Fruit fly (Drosophila melanogaster) whole organism, wandering third instar larva: ENCODE data around the gene CG44006.

Experiments used
- Abd-B ChIP-seq: fragments of >200 bp; optimal IDR thresholded peaks from 2 replicates; lab custom pipeline; 2017; ENCODE audit warnings: missing biosample characterization, missing genetic modification characterization
- CG32264 ChIP-seq: fragments of 200-800 bp; sonication (Bioruptor generic); optimal IDR thresholded peaks from 2 replicates; lab custom pipeline; 2016; ENCODE audit warnings: missing biosample characterization, missing genetic modification characterization
- CG9705 ChIP-seq: fragments of 200-800 bp; sonication (Bioruptor generic); optimal IDR thresholded peaks from 2 replicates; lab custom pipeline; 2018; ENCODE audit warnings: missing biosample characterization, mild to moderate bottlenecking, missing genetic modification characterization
- CrebA ChIP-seq: fragments of 200-800 bp; sonication (Bioruptor generic); optimal IDR thresholded peaks from 2 replicates; lab custom pipeline; 2016; ENCODE audit warnings: missing biosample characterization, mild to moderate bottlenecking, missing genetic modification characterization, borderline replicate concordance
- Dfd ChIP-seq: fragments of >200 bp; optimal IDR thresholded peaks from 2 replicates; lab custom pipeline; 2017; ENCODE audit warnings: missing biosample characterization, missing genetic modification characterization
- Dif ChIP-seq: fragments of 200-275, 200-300 bp; sonication (Bioruptor generic); optimal IDR thresholded peaks from 2 replicates; lab custom pipeline; 2018; ENCODE audit warnings: missing biosample characterization, missing genetic modification characterization; ENCODE audit not compliant: partially characterized antibody
- GATAd ChIP-seq: sonication (Bioruptor generic); optimal IDR thresholded peaks from 2 replicates; lab custom pipeline; 2016; ENCODE audit warnings: missing biosample characterization, missing genetic modification characterization
- HLH106 ChIP-seq: fragments of 200-800 bp; optimal IDR thresholded peaks from 3 replicates; lab custom pipeline; 2019; ENCODE audit warnings: missing biosample characterization, mild to moderate bottlenecking, missing genetic modification characterization, moderate library complexity
- Hnf4 ChIP-seq: fragments of 200-800 bp; sonication (Bioruptor generic); optimal IDR thresholded peaks from 2 replicates; lab custom pipeline; 2016; ENCODE audit warnings: missing biosample characterization, mild to moderate bottlenecking, missing genetic modification characterization
- Hr78 ChIP-seq: fragments of >200 bp; optimal IDR thresholded peaks from 2 replicates; lab custom pipeline; 2017; ENCODE audit warnings: missing biosample characterization, missing genetic modification characterization
- Hr83 ChIP-seq: fragments of 200-300 bp; sonication (Bioruptor generic); optimal IDR thresholded peaks from 2 replicates; lab custom pipeline; 2016; ENCODE audit warnings: missing biosample characterization, mild to moderate bottlenecking, missing genetic modification characterization, moderate library complexity; ENCODE audit not compliant: poor library complexity, severe bottlenecking
- Jra ChIP-seq: sonication (Bioruptor generic); optimal IDR thresholded peaks from 2 replicates; lab custom pipeline; 2016; ENCODE audit warnings: missing biosample characterization, missing genetic modification characterization
- Mio ChIP-seq: sonication (Bioruptor generic); optimal IDR thresholded peaks from 2 replicates; lab custom pipeline; 2016; ENCODE audit warnings: missing biosample characterization, missing genetic modification characterization
- Myc ChIP-seq: fragments of >200 bp; optimal IDR thresholded peaks from 2 replicates; lab custom pipeline; 2017
- N ChIP-seq: fragments of >200 bp; optimal IDR thresholded peaks from 2 replicates; lab custom pipeline; 2018; ENCODE audit warnings: missing biosample characterization, missing external identifiers, missing genetic modification characterization
- OdsH ChIP-seq: fragments of 200-800 bp; sonication (Bioruptor generic); optimal IDR thresholded peaks from 2 replicates; lab custom pipeline; 2016; ENCODE audit warnings: missing biosample characterization, mild to moderate bottlenecking, missing genetic modification characterization
- Rel ChIP-seq, 2 experiments: fragments of 200-800 bp; sonication (Bioruptor generic) in 1 of 2; optimal IDR thresholded peaks; 2 replicates in 1 of 2; 3 replicates in 1 of 2; lab custom pipeline; 2016 to 2019; ENCODE audit warnings: mild to moderate bottlenecking in 2 of 2, missing biosample characterization in 2 of 2, missing genetic modification characterization in 2 of 2, moderate library complexity in 1 of 2
- Sp1 ChIP-seq: fragments of 200-800 bp; sonication (Bioruptor generic); optimal IDR thresholded peaks from 3 replicates; lab custom pipeline; 2019; ENCODE audit warnings: missing biosample characterization, mild to moderate bottlenecking, missing genetic modification characterization, moderate library complexity
- Vsx2 ChIP-seq: fragments of 200-300, 225-300 bp; sonication (Bioruptor generic); optimal IDR thresholded peaks from 2 replicates; lab custom pipeline; 2018; ENCODE audit warnings: missing biosample characterization, missing genetic modification characterization; ENCODE audit not compliant: partially characterized antibody
- br ChIP-seq: fragments of 200-800 bp; sonication (Bioruptor generic); optimal IDR thresholded peaks from 2 replicates; lab custom pipeline; 2016; ENCODE audit warnings: missing biosample characterization, missing genetic modification characterization
- brk ChIP-seq: fragments of 200-800 bp; sonication (Bioruptor generic); optimal IDR thresholded peaks from 2 replicates; lab custom pipeline; 2016; ENCODE audit warnings: missing biosample characterization, mild to moderate bottlenecking, missing genetic modification characterization
- dl ChIP-seq, 2 experiments: fragments of 175-275, 200-275 bp in 1 of 2; fragments of 200-275 bp in 1 of 2; sonication (Bioruptor generic); optimal IDR thresholded peaks; lab custom pipeline; 2018; ENCODE audit warnings: mild to moderate bottlenecking in 2 of 2, missing biosample characterization in 2 of 2, missing genetic modification characterization in 2 of 2, moderate library complexity in 2 of 2; ENCODE audit not compliant: partially characterized antibody in 2 of 2, insufficient read depth in 1 of 2
- dmrt93B ChIP-seq: fragments of 200-800 bp; sonication (Bioruptor generic); optimal IDR thresholded peaks from 2 replicates; lab custom pipeline; 2018; ENCODE audit warnings: missing biosample characterization, mild to moderate bottlenecking, missing genetic modification characterization
- dsf ChIP-seq: sonication (Bioruptor generic); optimal IDR thresholded peaks from 2 replicates; lab custom pipeline; 2016; ENCODE audit warnings: missing biosample characterization, missing genetic modification characterization, borderline replicate concordance
- ey ChIP-seq: fragments of 200-800 bp; sonication (Bioruptor generic); optimal IDR thresholded peaks from 2 replicates; lab custom pipeline; 2016; ENCODE audit warnings: missing biosample characterization, missing genetic modification characterization
- foxo ChIP-seq, 2 experiments: fragments of 200-800 bp; sonication (Bioruptor generic); optimal IDR thresholded peaks; 2 replicates in 1 of 2; 3 replicates in 1 of 2; lab custom pipeline; 2016 to 2017; ENCODE audit warnings: missing biosample characterization in 2 of 2, missing genetic modification characterization in 2 of 2
- fru ChIP-seq: fragments of 200-800 bp; sonication (Bioruptor generic); optimal IDR thresholded peaks from 3 replicates; lab custom pipeline; 2016; ENCODE audit warnings: missing biosample characterization, mild to moderate bottlenecking, missing genetic modification characterization
- h ChIP-seq: fragments of 200-800 bp; sonication (Bioruptor generic); optimal IDR thresholded peaks from 3 replicates; lab custom pipeline; 2016; ENCODE audit warnings: missing biosample characterization, mild to moderate bottlenecking, missing genetic modification characterization
- jim ChIP-seq: fragments of 175-275, 200-325 bp; sonication (Bioruptor generic); optimal IDR thresholded peaks from 2 replicates; lab custom pipeline; 2016; ENCODE audit warnings: missing biosample characterization, mild to moderate bottlenecking, missing genetic modification characterization
- lola ChIP-seq: fragments of >200 bp; optimal IDR thresholded peaks from 2 replicates; lab custom pipeline; 2017; ENCODE audit warnings: missing biosample characterization, missing genetic modification characterization
- pan ChIP-seq: fragments of >200 bp; optimal IDR thresholded peaks from 2 replicates; lab custom pipeline; 2017
- psq ChIP-seq: fragments of 200-800 bp; sonication (Bioruptor generic); optimal IDR thresholded peaks from 3 replicates; lab custom pipeline; 2017; ENCODE audit warnings: missing biosample characterization, mild to moderate bottlenecking, missing genetic modification characterization, moderate library complexity
- rgr ChIP-seq: fragments of 200-800 bp; sonication (Bioruptor generic); optimal IDR thresholded peaks from 3 replicates; lab custom pipeline; 2016; ENCODE audit warnings: missing biosample characterization, mild to moderate bottlenecking, missing genetic modification characterization
- sage ChIP-seq: fragments of 200-800 bp; sonication (Bioruptor generic); optimal IDR thresholded peaks from 2 replicates; lab custom pipeline; 2016; ENCODE audit warnings: missing biosample characterization, mild to moderate bottlenecking, missing genetic modification characterization
- sv ChIP-seq: fragments of 200-800 bp; sonication (Bioruptor generic); optimal IDR thresholded peaks from 3 replicates; lab custom pipeline; 2016; ENCODE audit warnings: missing biosample characterization, missing genetic modification characterization
- tai ChIP-seq: sonication (Bioruptor generic); optimal IDR thresholded peaks from 2 replicates; lab custom pipeline; 2016; ENCODE audit warnings: missing biosample characterization, missing genetic modification characterization
- usp ChIP-seq: fragments of >200 bp; optimal IDR thresholded peaks from 2 replicates; lab custom pipeline; 2017; ENCODE audit warnings: missing biosample characterization, missing genetic modification characterization
- woc ChIP-seq: sonication (Bioruptor generic); optimal IDR thresholded peaks from 2 replicates; lab custom pipeline; 2016; ENCODE audit warnings: missing biosample characterization, mild to moderate bottlenecking, missing genetic modification characterization

Gene CG44006

dm6 chr3L:18030301-18030827, 39.6 kb downstream of the CG44006 start:
- TF ChIP-seq rgr (GFP tag; lab: Kevin White, UChicago), result peak; percentile 3
- TF ChIP-seq N (GFP tag; lab: Kevin White, UChicago), result no peak
- no peak for TF ChIP-seq GATAd (GFP tag; lab: Kevin White, UChicago)

DNA sequence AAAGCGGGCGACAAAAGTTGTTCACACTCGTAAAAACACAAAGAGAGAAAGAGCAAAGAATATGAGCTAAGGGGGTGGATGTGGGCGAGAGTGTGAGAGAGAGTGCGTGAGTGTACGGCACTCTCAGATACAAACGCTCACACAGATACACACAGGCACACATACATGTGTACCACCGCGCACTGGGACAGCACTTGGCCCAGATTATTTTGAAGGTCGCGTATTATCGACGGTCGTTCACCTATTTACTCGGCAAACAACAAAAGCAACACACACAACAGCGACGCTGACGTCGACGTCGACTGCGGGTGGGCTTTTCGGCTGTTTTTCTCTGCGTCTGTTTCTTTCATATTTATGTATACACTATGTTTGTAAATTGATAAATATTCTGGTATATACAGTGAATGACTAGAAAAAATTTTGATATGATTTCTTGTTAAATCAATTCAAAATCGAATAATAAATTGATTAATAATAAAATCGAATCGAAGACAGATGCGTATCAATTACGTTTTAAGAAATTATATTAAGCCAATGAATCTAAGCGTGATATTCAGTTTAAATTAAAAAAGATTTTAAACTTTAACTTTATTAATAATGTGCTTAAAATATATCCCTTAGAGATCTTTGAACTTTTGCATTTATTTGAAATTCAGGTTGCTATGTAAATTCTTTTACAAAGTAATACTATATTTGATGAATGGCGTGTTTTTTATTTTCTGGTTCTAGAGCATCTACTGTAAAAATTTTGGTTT, 40.2 kb downstream of the CG44006 start:
- TF ChIP-seq Sp1 (peak; percentile 18), Jra (GFP tag; lab: Kevin White, UChicago) (peak; percentile 40), rgr (GFP tag; lab: Kevin White, UChicago) (peak; percentile 22), Hnf4 (GFP tag; lab: Kevin White, UChicago) (peak; percentile 40), woc (peak; percentile 68), h (peak; percentile 61), Abd-B (GFP tag; lab: Kevin White, UChicago) (no peak), sage (GFP tag; lab: Kevin White, UChicago) (peak; percentile 65), HLH106 (tag; lab: Kevin White, UChicago) (peak; percentile 72), OdsH (GFP tag; lab: Kevin White, UChicago) (no peak), pan (lab: Kevin White, UChicago) (no peak), dmrt93B (peak; percentile 55), Dif (GFP tag; lab: Kevin White, UChicago) (peak; percentile 95), usp (GFP tag; lab: Kevin White, UChicago) (no peak), jim (GFP tag; lab: Kevin White, UChicago) (peak; percentile 50), lola (GFP tag; lab: Kevin White, UChicago) (no peak), GATAd (GFP tag; lab: Kevin White, UChicago) (no peak), CG32264 (GFP tag; lab: Kevin White, UChicago) (no peak), Hr78 (no peak), Dfd (GFP tag; lab: Kevin White, UChicago) (no peak), dsf (no peak), CrebA (GFP tag; lab: Kevin White, UChicago) (peak; percentile 43), sv (GFP tag; lab: Kevin White, UChicago) (peak; percentile 67), psq (GFP tag; lab: Kevin White, UChicago) (peak; percentile 34), br (peak; percentile 48), Vsx2 (peak; percentile 76), ey (GFP tag; lab: Kevin White, UChicago) (peak; percentile 34), tai (peak; percentile 71), fru (GFP tag; lab: Kevin White, UChicago) (peak; percentile 63), Myc (lab: Kevin White, UChicago) (no peak), Hr83 (peak; percentile 70), brk (GFP tag; lab: Kevin White, UChicago) (peak; percentile 33), dl (GFP tag; optimal IDR thresholded peaks at IDR 0.05; lab: Kevin White, UChicago; ENCODE audit: insufficient read depth in 1 of 2, partially characterized antibody in 2 of 2) (peak; percentile 80 to 86), Rel (GFP tag; optimal IDR thresholded peaks at IDR 0.05; lab: Kevin White, UChicago) (peak; percentile 62), Rel (tag; optimal IDR thresholded peaks at IDR 0.05; lab: Kevin White, UChicago) (peak; percentile 53), foxo (GFP tag; optimal IDR thresholded peaks at IDR 0.05; lab: Kevin White, UChicago) (peak; percentile 65 to 71), N (GFP tag; lab: Kevin White, UChicago) (no peak), CG9705 (no peak), Mio (no peak)
